Fruit fly (Drosophila melanogaster): ENCODE results near the gene tbc.

The tbc gene

dm6 chrX:20480382-20480781 lies 31.3 kb downstream of the tbc start:
- peak; percentile 83 for TF ChIP-seq ey (GFP tag; optimal IDR thresholded peaks at IDR 0.05)
- peak; percentile 69 for TF ChIP-seq psq (GFP tag; optimal IDR thresholded peaks at IDR 0.05)
- no peak for TF ChIP-seq brk (GFP tag; optimal IDR thresholded peaks at IDR 0.05)
- TF ChIP-seq Rel (GFP tag; optimal IDR thresholded peaks at IDR 0.05), result peak; percentile 11
- TF ChIP-seq Rel (tag; optimal IDR thresholded peaks at IDR 0.05), result no peak
- peak; percentile 86 for TF ChIP-seq rgr (GFP tag; optimal IDR thresholded peaks at IDR 0.05)
- TF ChIP-seq woc (GFP tag; optimal IDR thresholded peaks at IDR 0.05), result peak; percentile 57
- no peak for TF ChIP-seq Dfd (GFP tag; optimal IDR thresholded peaks at IDR 0.05)
- TF ChIP-seq foxo (GFP tag; optimal IDR thresholded peaks at IDR 0.05), result peak; percentile 30 to 73
- TF ChIP-seq GATAd (GFP tag; optimal IDR thresholded peaks at IDR 0.05), result no peak
- no peak for TF ChIP-seq Myc (optimal IDR thresholded peaks at IDR 0.05)
- no peak for TF ChIP-seq dsf (GFP tag; optimal IDR thresholded peaks at IDR 0.05; ENCODE audit: borderline replicate concordance)
- TF ChIP-seq sv (GFP tag; optimal IDR thresholded peaks at IDR 0.05), result peak; percentile 69
- TF ChIP-seq br (GFP tag; optimal IDR thresholded peaks at IDR 0.05), result peak; percentile 80
- TF ChIP-seq sage (GFP tag; optimal IDR thresholded peaks at IDR 0.05), result peak; percentile 67
- TF ChIP-seq fru (GFP tag; optimal IDR thresholded peaks at IDR 0.05), result peak; percentile 56
- peak; percentile 25 for TF ChIP-seq Mio (GFP tag; optimal IDR thresholded peaks at IDR 0.05)
- TF ChIP-seq lola (GFP tag; optimal IDR thresholded peaks at IDR 0.05), result no peak
- no peak for TF ChIP-seq Jra (GFP tag; optimal IDR thresholded peaks at IDR 0.05)
- TF ChIP-seq dmrt93B (GFP tag; optimal IDR thresholded peaks at IDR 0.05), result peak; percentile 22
- peak; percentile 8 for TF ChIP-seq CG32264 (GFP tag; optimal IDR thresholded peaks at IDR 0.05)
- TF ChIP-seq OdsH (GFP tag; optimal IDR thresholded peaks at IDR 0.05), result peak; percentile 70
- TF ChIP-seq h (GFP tag; optimal IDR thresholded peaks at IDR 0.05), result peak; percentile 87
- TF ChIP-seq Hr83 (GFP tag; optimal IDR thresholded peaks at IDR 0.05; ENCODE audit: poor library complexity, severe bottlenecking), result no peak
- TF ChIP-seq Dif (GFP tag; optimal IDR thresholded peaks at IDR 0.05; ENCODE audit: partially characterized antibody), result no peak

- TF ChIP-seq Hnf4 (GFP tag; optimal IDR thresholded peaks at IDR 0.05) (peak; percentile 3), rgr (GFP tag; optimal IDR thresholded peaks at IDR 0.05) (peak; percentile 18), Rel (GFP tag; optimal IDR thresholded peaks at IDR 0.05) (no peak), Rel (tag; optimal IDR thresholded peaks at IDR 0.05) (peak; percentile 45), Sp1 (GFP tag; optimal IDR thresholded peaks at IDR 0.05) (peak; percentile 38), h (GFP tag; optimal IDR thresholded peaks at IDR 0.05) (peak; percentile 36), fru (GFP tag; optimal IDR thresholded peaks at IDR 0.05) (peak; percentile 59), psq (GFP tag; optimal IDR thresholded peaks at IDR 0.05) (peak; percentile 6), brk (GFP tag; optimal IDR thresholded peaks at IDR 0.05) (peak; percentile 10), br (GFP tag; optimal IDR thresholded peaks at IDR 0.05) (peak; percentile 33), tai (GFP tag; optimal IDR thresholded peaks at IDR 0.05) (no peak), Jra (GFP tag; optimal IDR thresholded peaks at IDR 0.05) (no peak), dmrt93B (GFP tag; optimal IDR thresholded peaks at IDR 0.05) (no peak), Dif (GFP tag; optimal IDR thresholded peaks at IDR 0.05; ENCODE audit: partially characterized antibody) (no peak)
Observed at dm6 chrX:20481404-20481803, 32.3 kb downstream of the tbc start.

- TF ChIP-seq foxo (GFP tag; optimal IDR thresholded peaks at IDR 0.05) (peak in 1 of 2 experiments; percentile 26), ey (GFP tag; optimal IDR thresholded peaks at IDR 0.05) (peak; percentile 20), Abd-B (GFP tag; optimal IDR thresholded peaks at IDR 0.05) (no peak), Sp1 (GFP tag; optimal IDR thresholded peaks at IDR 0.05) (no peak), br (GFP tag; optimal IDR thresholded peaks at IDR 0.05) (peak; percentile 4), dmrt93B (GFP tag; optimal IDR thresholded peaks at IDR 0.05) (peak; percentile 0), HLH106 (tag; optimal IDR thresholded peaks at IDR 0.05) (peak; percentile 59), sv (GFP tag; optimal IDR thresholded peaks at IDR 0.05) (no peak), Hr83 (GFP tag; optimal IDR thresholded peaks at IDR 0.05; ENCODE audit: poor library complexity, severe bottlenecking) (no peak), lola (GFP tag; optimal IDR thresholded peaks at IDR 0.05) (no peak)
Observed at dm6 chrX:20482790-20483564, 33.8 kb downstream of the tbc start.

- TF ChIP-seq rgr (GFP tag; optimal IDR thresholded peaks at IDR 0.05) (no peak), OdsH (GFP tag; optimal IDR thresholded peaks at IDR 0.05) (no peak), sage (GFP tag; optimal IDR thresholded peaks at IDR 0.05) (no peak), Dif (GFP tag; optimal IDR thresholded peaks at IDR 0.05; ENCODE audit: partially characterized antibody) (no peak), jim (GFP tag; optimal IDR thresholded peaks at IDR 0.05) (no peak), Hr83 (GFP tag; optimal IDR thresholded peaks at IDR 0.05; ENCODE audit: poor library complexity, severe bottlenecking) (no peak), Mio (GFP tag; optimal IDR thresholded peaks at IDR 0.05) (no peak), CrebA (GFP tag; optimal IDR thresholded peaks at IDR 0.05; ENCODE audit: borderline replicate concordance) (no peak), fru (GFP tag; optimal IDR thresholded peaks at IDR 0.05) (no peak), usp (GFP tag; optimal IDR thresholded peaks at IDR 0.05) (no peak), br (GFP tag; optimal IDR thresholded peaks at IDR 0.05) (no peak), lola (GFP tag; optimal IDR thresholded peaks at IDR 0.05) (no peak), N (GFP tag; optimal IDR thresholded peaks at IDR 0.05) (no peak), dl (GFP tag; optimal IDR thresholded peaks at IDR 0.05; ENCODE audit: insufficient read depth in 1 of 2, partially characterized antibody in 2 of 2) (no peak), Abd-B (GFP tag; optimal IDR thresholded peaks at IDR 0.05) (no peak)
Observed at dm6 chrX:20485880-20486279, 36.7 kb downstream of the tbc start, which contains the start of gene CG15461. Gene CG15461, plus strand, starts transcription at chrX:20486180.

Measured in whole organism, wandering third instar larva.